Fruit fly (Drosophila melanogaster) whole organism, embryonic: Measurements from ENCODE around the gene CG43448.

Source experiments
- CG10462 ChIP-seq: fragments of 200-800 bp; sonication (Bioruptor generic); optimal IDR thresholded peaks from 2 replicates; lab custom pipeline; 2016; ENCODE audit warnings: missing biosample characterization, missing genetic modification characterization
- CG11093 ChIP-seq: fragments of 200-800 bp; sonication (Bioruptor generic); IDR thresholded peaks from 3 replicates; pipeline ENCODE4 v1.3.6; 2022; ENCODE audit warnings: missing biosample characterization, missing genetic modification characterization
- CG12071 ChIP-seq: fragments of 200-800 bp; sonication (Bioruptor generic); optimal IDR thresholded peaks from 3 replicates; lab custom pipeline; 2018; ENCODE audit warnings: missing biosample characterization, mild to moderate bottlenecking, missing genetic modification characterization
- CG12155 ChIP-seq: fragments of 200-800 bp; sonication (Bioruptor generic); optimal IDR thresholded peaks from 3 replicates; lab custom pipeline; 2016; ENCODE audit warnings: missing biosample characterization, missing genetic modification characterization
- CG12769 ChIP-seq: fragments of 200-800 bp; sonication (Bioruptor generic); optimal IDR thresholded peaks from 2 replicates; lab custom pipeline; 2019; ENCODE audit warnings: missing biosample characterization, mild to moderate bottlenecking, missing genetic modification characterization, moderate library complexity
- CG15514 ChIP-seq: fragments of 200-800 bp; sonication (Bioruptor generic); optimal IDR thresholded peaks from 3 replicates; lab custom pipeline; 2017; ENCODE audit warnings: missing biosample characterization, missing genetic modification characterization, mild to moderate bottlenecking, moderate library complexity, missing genetic modification reagents
- CG17568 ChIP-seq: fragments of 200-800 bp; sonication (Bioruptor generic); optimal IDR thresholded peaks from 2 replicates; lab custom pipeline; 2018; ENCODE audit warnings: missing biosample characterization, mild to moderate bottlenecking, missing genetic modification characterization, moderate library complexity
- CG17802 ChIP-seq: fragments of 200-800 bp; sonication (Bioruptor generic); optimal IDR thresholded peaks from 2 replicates; lab custom pipeline; 2018; ENCODE audit warnings: missing biosample characterization, mild to moderate bottlenecking, missing genetic modification characterization, moderate library complexity
- CG17912 ChIP-seq: fragments of 200-800 bp; sonication (Bioruptor generic); optimal IDR thresholded peaks from 2 replicates; lab custom pipeline; 2018; ENCODE audit warnings: missing biosample characterization, mild to moderate bottlenecking, missing genetic modification characterization
- CG2202 ChIP-seq: fragments of 200-800 bp; sonication (Bioruptor generic); optimal IDR thresholded peaks from 2 replicates; lab custom pipeline; 2018; ENCODE audit warnings: missing biosample characterization, mild to moderate bottlenecking, missing genetic modification characterization
- CG3065 ChIP-seq: fragments of 200-800 bp; sonication (Bioruptor generic); optimal IDR thresholded peaks from 2 replicates; lab custom pipeline; 2016; ENCODE audit warnings: missing biosample characterization, missing genetic modification characterization
- CG31224 ChIP-seq: fragments of 200-800 bp; sonication (Bioruptor generic); IDR thresholded peaks from 2 replicates; pipeline ENCODE4 v1.3.6; 2022; ENCODE audit warnings: missing biosample characterization, missing genetic modification characterization
- CG3726 ChIP-seq: fragments of 200-800 bp; sonication (Bioruptor generic); IDR thresholded peaks from 3 replicates; pipeline ENCODE4, ENCODE4 v1.3.6; 2022; ENCODE audit warnings: missing biosample characterization, missing genetic modification characterization
- CG3838 ChIP-seq: fragments of 200-800 bp; sonication (Bioruptor generic); optimal IDR thresholded peaks from 3 replicates; lab custom pipeline; 2016; ENCODE audit warnings: missing biosample characterization, missing genetic modification characterization
- CG7786 ChIP-seq: fragments of 200-800 bp; sonication (Bioruptor generic); optimal IDR thresholded peaks from 2 replicates; lab custom pipeline; 2016; ENCODE audit warnings: missing biosample characterization, missing genetic modification characterization
- CG9727 ChIP-seq: fragments of 200-800 bp; sonication (Bioruptor generic); optimal IDR thresholded peaks from 3 replicates; lab custom pipeline; 2017; ENCODE audit warnings: missing biosample characterization, mild to moderate bottlenecking, missing genetic modification characterization
- Camta ChIP-seq: fragments of 200-800 bp; sonication (Bioruptor generic); optimal IDR thresholded peaks from 2 replicates; lab custom pipeline; 2016; ENCODE audit warnings: missing biosample characterization, missing genetic modification characterization
- Dip3 ChIP-seq: fragments of 200-800 bp; sonication (Bioruptor generic); optimal IDR thresholded peaks from 3 replicates; lab custom pipeline; 2016; ENCODE audit warnings: missing biosample characterization, missing genetic modification characterization
- Doc3 ChIP-seq: fragments of 200-800 bp; sonication (Bioruptor generic); IDR thresholded peaks from 3 replicates; pipeline ENCODE4 v1.3.6; 2022; ENCODE audit warnings: missing biosample characterization, missing genetic modification characterization; ENCODE audit not compliant: partially characterized antibody
- Hmx ChIP-seq: fragments of 200-800 bp; sonication (Bioruptor generic); optimal IDR thresholded peaks from 2 replicates; lab custom pipeline; 2016; ENCODE audit warnings: missing biosample characterization, missing genetic modification characterization
- Hr3 ChIP-seq: fragments of 200-800 bp; sonication (Bioruptor generic); optimal IDR thresholded peaks from 3 replicates; lab custom pipeline; 2016; ENCODE audit warnings: missing biosample characterization, missing genetic modification characterization
- NfI ChIP-seq: fragments of 200-800 bp; sonication (Bioruptor generic); optimal IDR thresholded peaks from 3 replicates; lab custom pipeline; 2018; ENCODE audit warnings: missing biosample characterization, mild to moderate bottlenecking, missing genetic modification characterization, moderate library complexity
- Rfx ChIP-seq: fragments of 200-800 bp; sonication (Bioruptor generic); IDR thresholded peaks from 2 replicates; pipeline ENCODE4 v1.3.6; 2022; ENCODE audit warnings: missing biosample characterization, missing genetic modification characterization
- Scr ChIP-seq: fragments of 200-800 bp; sonication (Bioruptor generic); IDR thresholded peaks from 2 replicates; pipeline ENCODE4 v1.3.6; 2022; ENCODE audit warnings: missing biosample characterization, missing genetic modification characterization; ENCODE audit not compliant: partially characterized antibody
- Sin3A ChIP-seq: fragments of >200 bp; optimal IDR thresholded peaks from 2 replicates; lab custom pipeline; 2018
- Sry-β ChIP-seq: fragments of 200-800 bp; sonication (Bioruptor generic); optimal IDR thresholded peaks from 2 replicates; lab custom pipeline; 2018; ENCODE audit warnings: missing biosample characterization, mild to moderate bottlenecking, missing genetic modification characterization, moderate library complexity
- Sry-δ ChIP-seq: fragments of 200-800 bp; sonication (Bioruptor generic); optimal IDR thresholded peaks from 2 replicates; lab custom pipeline; 2016; ENCODE audit warnings: missing biosample characterization, missing genetic modification characterization
- Xbp1 ChIP-seq: fragments of 200-800 bp; sonication (Bioruptor generic); optimal IDR thresholded peaks from 3 replicates; lab custom pipeline; 2016; ENCODE audit warnings: missing biosample characterization, mild to moderate bottlenecking, missing genetic modification characterization
- YL-1 ChIP-seq: fragments of 200-800 bp; sonication (Bioruptor generic); optimal IDR thresholded peaks from 3 replicates; lab custom pipeline; 2017; ENCODE audit warnings: missing biosample characterization, mild to moderate bottlenecking, missing genetic modification characterization
- ato ChIP-seq: fragments of 200-800 bp; sonication (Bioruptor generic); IDR thresholded peaks from 2 replicates; pipeline ENCODE4 v1.3.6; 2022; ENCODE audit warnings: missing biosample characterization, missing genetic modification characterization; ENCODE audit not compliant: partially characterized antibody
- bcd ChIP-seq: fragments of 200-800 bp; sonication (Bioruptor generic); optimal IDR thresholded peaks from 2 replicates; lab custom pipeline; 2017; ENCODE audit warnings: missing biosample characterization, mild to moderate bottlenecking, missing genetic modification characterization
- cato ChIP-seq: fragments of 200-800 bp; sonication (Bioruptor generic); optimal IDR thresholded peaks from 2 replicates; lab custom pipeline; 2016; ENCODE audit warnings: missing biosample characterization, missing genetic modification characterization, borderline replicate concordance
- cg ChIP-seq: fragments of 200-800 bp; sonication (Bioruptor generic); optimal IDR thresholded peaks from 3 replicates; lab custom pipeline; 2019; ENCODE audit warnings: missing biosample characterization, mild to moderate bottlenecking, missing genetic modification characterization, moderate library complexity
- cwo ChIP-seq: fragments of 200-800 bp; sonication (Bioruptor generic); optimal IDR thresholded peaks from 3 replicates; lab custom pipeline; 2017; ENCODE audit warnings: missing biosample characterization, missing genetic modification characterization, mild to moderate bottlenecking, moderate library complexity, missing genetic modification reagents
- eve ChIP-seq, 2 experiments: fragments of >200 bp; optimal IDR thresholded peaks; 2 replicates each; lab custom pipeline; 2017; ENCODE audit warnings: missing biosample characterization in 2 of 2, missing genetic modification characterization in 2 of 2
- fd102C ChIP-seq: fragments of 200-800 bp; sonication (Bioruptor generic); optimal IDR thresholded peaks from 2 replicates; lab custom pipeline; 2018; ENCODE audit warnings: missing biosample characterization, mild to moderate bottlenecking, missing genetic modification characterization, moderate library complexity
- fd64A ChIP-seq: fragments of 200-800 bp; sonication (Bioruptor generic); optimal IDR thresholded peaks from 3 replicates; lab custom pipeline; 2018; ENCODE audit warnings: missing biosample characterization, mild to moderate bottlenecking, missing genetic modification characterization
- grn ChIP-seq: fragments of 200-800 bp; sonication (Bioruptor generic); optimal IDR thresholded peaks from 3 replicates; lab custom pipeline; 2017; ENCODE audit warnings: missing biosample characterization, missing genetic modification characterization
- h ChIP-seq: fragments of >200 bp; optimal IDR thresholded peaks from 2 replicates; lab custom pipeline; 2017
- klu ChIP-seq: fragments of 200-800 bp; sonication (Bioruptor generic); IDR thresholded peaks from 2 replicates; pipeline ENCODE4 v1.3.6; 2022; ENCODE audit warnings: missing biosample characterization, missing genetic modification characterization
- lab ChIP-seq: fragments of 200-800 bp; sonication (Bioruptor generic); optimal IDR thresholded peaks from 3 replicates; lab custom pipeline; 2017; ENCODE audit warnings: missing biosample characterization, missing genetic modification characterization, mild to moderate bottlenecking, moderate library complexity, missing genetic modification reagents
- org-1 ChIP-seq: fragments of 200-800 bp; sonication (Bioruptor generic); optimal IDR thresholded peaks from 2 replicates; lab custom pipeline; 2017; ENCODE audit warnings: missing biosample characterization, missing genetic modification characterization
- phol ChIP-seq: fragments of 200-800 bp; sonication (Bioruptor generic); optimal IDR thresholded peaks from 3 replicates; lab custom pipeline; 2018; ENCODE audit warnings: missing biosample characterization, mild to moderate bottlenecking, missing genetic modification characterization, moderate library complexity
- pnt ChIP-seq: fragments of 200-800 bp; sonication (Bioruptor generic); optimal IDR thresholded peaks from 3 replicates; lab custom pipeline; 2016; ENCODE audit warnings: missing biosample characterization, missing genetic modification characterization
- row ChIP-seq: fragments of 200-800 bp; sonication (Bioruptor generic); IDR thresholded peaks from 3 replicates; pipeline ENCODE4 v1.3.6; 2022; ENCODE audit warnings: missing biosample characterization, missing genetic modification characterization
- sd ChIP-seq: fragments of 200-800 bp; sonication (Bioruptor generic); optimal IDR thresholded peaks from 3 replicates; lab custom pipeline; 2018; ENCODE audit warnings: missing biosample characterization, mild to moderate bottlenecking, missing genetic modification characterization, moderate library complexity
- sens-2 ChIP-seq: fragments of 200-800 bp; sonication (Bioruptor generic); IDR thresholded peaks from 2 replicates; pipeline ENCODE4 v1.3.6; 2022; ENCODE audit warnings: missing biosample characterization, missing genetic modification characterization
- shn ChIP-seq: fragments of 200-800 bp; sonication (Bioruptor generic); optimal IDR thresholded peaks from 3 replicates; lab custom pipeline; 2016; ENCODE audit warnings: missing biosample characterization, missing genetic modification characterization
- sisA ChIP-seq: fragments of 200-800 bp; sonication (Bioruptor generic); IDR thresholded peaks from 2 replicates; pipeline ENCODE4 v1.3.6; 2022; ENCODE audit warnings: missing biosample characterization, missing genetic modification characterization
- tll ChIP-seq, 2 experiments: fragments of 200-800 bp in 1 of 2; fragments of >200 bp in 1 of 2; sonication (Bioruptor generic) in 1 of 2; optimal IDR thresholded peaks; 2 replicates each; lab custom pipeline; 2017 to 2019; ENCODE audit warnings: missing biosample characterization in 2 of 2, missing genetic modification characterization in 2 of 2, mild to moderate bottlenecking in 1 of 2, moderate library complexity in 1 of 2
- trem ChIP-seq: fragments of 200-800 bp; optimal IDR thresholded peaks from 3 replicates; lab custom pipeline; 2019; ENCODE audit warnings: missing biosample characterization, mild to moderate bottlenecking, missing genetic modification characterization, moderate library complexity
- wdn ChIP-seq: fragments of 200-800 bp; sonication (Bioruptor generic); IDR thresholded peaks from 2 replicates; pipeline ENCODE4 v1.3.6; 2022; ENCODE audit warnings: missing biosample characterization, missing genetic modification characterization

CG43448 gene

DNA sequence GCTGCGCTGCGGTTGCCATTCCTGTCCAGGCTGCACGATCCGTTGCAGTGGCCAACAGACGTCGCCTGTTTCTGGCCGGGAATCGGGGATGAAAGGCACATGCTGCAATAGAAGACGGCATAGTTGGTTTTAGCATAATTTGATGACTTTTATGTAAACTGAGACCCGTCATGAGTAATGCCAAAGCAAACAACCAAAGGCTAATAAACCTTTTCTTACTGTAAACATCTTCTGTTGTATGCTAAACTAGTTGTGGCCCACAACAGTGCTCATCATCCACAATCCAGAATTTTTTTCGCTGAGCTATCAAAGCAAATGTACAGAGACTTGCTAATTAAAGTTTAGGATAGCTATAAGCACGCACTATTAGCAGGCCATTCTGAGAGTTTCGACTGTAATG is 38.7 kb downstream of the CG43448 start (continued):
- TF ChIP-seq trem (tag; lab: Kevin White, UChicago) = no peak
- no peak for TF ChIP-seq Sry-δ (GFP tag; lab: Kevin White, UChicago)
- TF ChIP-seq bcd (GFP tag; lab: Kevin White, UChicago) = peak; percentile 1
- TF ChIP-seq Sin3A = no peak
- no peak for TF ChIP-seq Hr3 (GFP tag; lab: Kevin White, UChicago)
- TF ChIP-seq fd64A = no peak
- no peak for TF ChIP-seq CG3726 (GFP tag; lab: Robert Waterston, UW)
- no peak for TF ChIP-seq phol (tag; lab: Kevin White, UChicago)
- TF ChIP-seq lab (GFP tag; lab: Kevin White, UChicago) = peak; percentile 62
- no peak for TF ChIP-seq shn (GFP tag; lab: Kevin White, UChicago)
- no peak for TF ChIP-seq sens-2 (GFP tag; lab: Robert Waterston, UW)
- no peak for TF ChIP-seq NfI (GFP tag; lab: Kevin White, UChicago)
- TF ChIP-seq CG31224 (GFP tag; lab: Robert Waterston, UW) = no peak
- TF ChIP-seq cato (GFP tag; lab: Kevin White, UChicago) = no peak
- TF ChIP-seq YL-1 (GFP tag; lab: Kevin White, UChicago) = no peak
- no peak for TF ChIP-seq sd (tag; lab: Kevin White, UChicago)
- no peak for TF ChIP-seq fd102C
- no peak for TF ChIP-seq klu (GFP tag; lab: Robert Waterston, UW)
- peak; percentile 50 for TF ChIP-seq CG12769 (tag; lab: Kevin White, UChicago)
- no peak for TF ChIP-seq pnt
- TF ChIP-seq Camta (GFP tag; lab: Kevin White, UChicago) = no peak
- no peak for TF ChIP-seq h (lab: Kevin White, UChicago)
- TF ChIP-seq grn (GFP tag; lab: Kevin White, UChicago) = no peak
- TF ChIP-seq Xbp1 = no peak
- no peak for TF ChIP-seq CG17912 (GFP tag; lab: Kevin White, UChicago)
- no peak for TF ChIP-seq CG12155 (GFP tag; lab: Kevin White, UChicago)
- TF ChIP-seq cg (GFP tag; lab: Kevin White, UChicago) = no peak
- no peak for TF ChIP-seq CG3838 (GFP tag; lab: Kevin White, UChicago)
- TF ChIP-seq org-1 = no peak
- no peak for TF ChIP-seq CG11093 (GFP tag; lab: Robert Waterston, UW)
- 0 out of 2 replicates have a peak, but pooled peaks have one; percentile 17 for TF ChIP-seq wdn
- TF ChIP-seq CG3065 (GFP tag; lab: Kevin White, UChicago) = no peak
- TF ChIP-seq Scr (GFP tag; lab: Robert Waterston, UW) = no peak
- TF ChIP-seq CG15514 = peak; percentile 48
- TF ChIP-seq ato (GFP tag; lab: Robert Waterston, UW) = no peak
- TF ChIP-seq CG7786 (GFP tag; lab: Kevin White, UChicago) = no peak
- TF ChIP-seq CG17802 = no peak
- no peak for TF ChIP-seq Sry-β (GFP tag; lab: Kevin White, UChicago)
- no peak for TF ChIP-seq eve (GFP tag; optimal IDR thresholded peaks at IDR 0.05; lab: Kevin White, UChicago)
- TF ChIP-seq Hmx (GFP tag; lab: Kevin White, UChicago) = no peak
- TF ChIP-seq CG12071 (GFP tag; lab: Kevin White, UChicago) = peak; percentile 43
- TF ChIP-seq CG2202 (tag; lab: Kevin White, UChicago) = no peak
- no peak for TF ChIP-seq Dip3
- no peak for TF ChIP-seq tll (GFP tag; optimal IDR thresholded peaks at IDR 0.05; lab: Kevin White, UChicago)
- TF ChIP-seq CG17568 (GFP tag; lab: Kevin White, UChicago) = no peak
- no peak for TF ChIP-seq sisA (GFP tag; lab: Robert Waterston, UW)
- no peak for TF ChIP-seq CG10462 (GFP tag; lab: Kevin White, UChicago)
- TF ChIP-seq cwo = peak; percentile 38
- no peak for TF ChIP-seq row (GFP tag; lab: Robert Waterston, UW)
- TF ChIP-seq Rfx (GFP tag; lab: Robert Waterston, UW) = peak; percentile 43; the same call in 1 of the 2 replicates
- no peak for TF ChIP-seq Doc3 (GFP tag; lab: Robert Waterston, UW)
- no peak for TF ChIP-seq CG9727 (GFP tag; lab: Kevin White, UChicago)
